Worm (Caenorhabditis elegans) whole organism, L4 larva: ENCODE measurements around the gene abhd-3.2.

Experiments used
- ZK546.5 ChIP-seq, 2 experiments: sonication (generic microtip); optimal IDR thresholded peaks; 2 replicates each; lab custom pipeline; 2017; ENCODE audit warnings: missing biosample characterization in 2 of 2, missing genetic modification characterization in 2 of 2
- aha-1 ChIP-seq: fragments of 150-350 bp; peaks from one replicate; lab custom pipeline; 2014; ENCODE audit warnings: missing biosample characterization, missing genetic modification characterization
- arid-1 ChIP-seq: fragments of 200-800 bp; sonication (Bioruptor generic); conservative IDR thresholded peaks from 2 replicates; pipeline ENCODE4 v1.3.6; 2022; ENCODE audit warnings: missing genetic modification reagents, missing genetic modification characterization, missing compliant biosample characterization
- ceh-82 ChIP-seq: sonication (generic microtip); optimal IDR thresholded peaks from 2 replicates; lab custom pipeline; 2017; ENCODE audit warnings: missing biosample characterization, missing genetic modification characterization
- daf-12 ChIP-seq: fragments of 150-350 bp; optimal IDR thresholded peaks from 2 replicates; lab custom pipeline; 2014; ENCODE audit warnings: missing biosample characterization, missing genetic modification reagents, missing genetic modification characterization
- daf-16 ChIP-seq, 3 experiments: sonication (generic microtip); optimal IDR thresholded peaks; 2 replicates each; lab custom pipeline; 2016 to 2017; ENCODE audit warnings: missing genetic modification characterization in 3 of 3, missing genetic modification reagents in 3 of 3, mild to moderate bottlenecking in 2 of 3, missing compliant biosample characterization in 2 of 3, missing biosample characterization in 1 of 3, moderate library complexity in 1 of 3
- daf-19 ChIP-seq: fragments of 200-800 bp; sonication (Bioruptor generic); conservative IDR thresholded peaks from 2 replicates; pipeline ENCODE4 v1.3.6; 2022; ENCODE audit warnings: missing genetic modification characterization, missing compliant biosample characterization
- daf-8 ChIP-seq: fragments of 200-800 bp; sonication (Bioruptor generic); IDR thresholded peaks from 2 replicates; pipeline ENCODE4 v1.3.6; 2022; ENCODE audit warnings: missing genetic modification characterization, missing compliant biosample characterization
- dmd-6 ChIP-seq: fragments of 200-800 bp; sonication (Bioruptor generic); IDR thresholded peaks from 2 replicates; pipeline ENCODE4 v1.3.6; 2022; ENCODE audit warnings: missing genetic modification reagents, missing genetic modification characterization, missing compliant biosample characterization
- dmd-8 ChIP-seq: fragments of 200-800 bp; sonication (Bioruptor generic); IDR thresholded peaks from 2 replicates; pipeline ENCODE4 v1.3.6; 2022; ENCODE audit warnings: missing genetic modification characterization, missing compliant biosample characterization
- duxl-1 ChIP-seq: sonication (generic microtip); optimal IDR thresholded peaks from 2 replicates; lab custom pipeline; 2016; ENCODE audit warnings: mild to moderate bottlenecking, missing genetic modification characterization, moderate library complexity, missing compliant biosample characterization; ENCODE audit not compliant: poor library complexity
- dve-1 ChIP-seq: sonication (generic microtip); optimal IDR thresholded peaks from 2 replicates; lab custom pipeline; 2017; ENCODE audit warnings: antibody characterized with exemption, mild to moderate bottlenecking, missing genetic modification characterization, missing compliant biosample characterization; ENCODE audit not compliant: insufficient read depth
- hlh-11 ChIP-seq: fragments of 200-800 bp; sonication (Bioruptor generic); optimal IDR thresholded peaks from 2 replicates; lab custom pipeline; 2018; ENCODE audit warnings: mild to moderate bottlenecking, missing genetic modification characterization, missing compliant biosample characterization
- hlh-30 ChIP-seq: sonication (generic microtip); optimal IDR thresholded peaks from 2 replicates; lab custom pipeline; 2017; ENCODE audit warnings: antibody characterized with exemption, mild to moderate bottlenecking, missing genetic modification characterization, missing compliant biosample characterization; ENCODE audit not compliant: insufficient read depth
- lin-1 ChIP-seq: fragments of 200-800 bp; sonication (Bioruptor generic); IDR thresholded peaks from 2 replicates; pipeline ENCODE4 v1.3.6; 2022; ENCODE audit warnings: missing genetic modification reagents, missing genetic modification characterization, missing compliant biosample characterization
- lin-38 ChIP-seq: fragments of 200-800 bp; sonication (Bioruptor generic); IDR thresholded peaks from 2 replicates; pipeline ENCODE4 v1.3.6; 2022; ENCODE audit warnings: missing genetic modification reagents, missing genetic modification characterization, missing compliant biosample characterization
- lir-3 ChIP-seq: sonication (generic microtip); optimal IDR thresholded peaks from 2 replicates; lab custom pipeline; 2016; ENCODE audit warnings: mild to moderate bottlenecking, missing genetic modification characterization, missing compliant biosample characterization
- madf-5 ChIP-seq, 2 experiments: fragments of 200-800 bp; sonication (Bioruptor generic); IDR thresholded peaks; 2 replicates each; pipeline ENCODE4 v1.3.6; 2022; ENCODE audit warnings: missing compliant biosample characterization in 2 of 2, missing genetic modification characterization in 2 of 2
- mdt-29 ChIP-seq: fragments of 200-800 bp; sonication (Bioruptor generic); IDR thresholded peaks from 2 replicates; pipeline ENCODE4 v1.3.6; 2022; ENCODE audit warnings: missing genetic modification reagents, missing genetic modification characterization, missing compliant biosample characterization
- mep-1 ChIP-seq: fragments of 150-350 bp; sonication (generic microtip); optimal IDR thresholded peaks from 3 replicates; lab custom pipeline; 2014; ENCODE audit warnings: missing biosample characterization, missing genetic modification characterization
- mes-2 ChIP-seq: sonication (generic microtip); optimal IDR thresholded peaks from 2 replicates; lab custom pipeline; 2016; ENCODE audit warnings: missing genotype, mild to moderate bottlenecking, missing genetic modification characterization, missing compliant biosample characterization; ENCODE audit not compliant: poor library complexity, severe bottlenecking
- mxl-3 ChIP-seq: fragments of 200-800 bp; sonication (Bioruptor generic); optimal IDR thresholded peaks from 2 replicates; lab custom pipeline; 2018; ENCODE audit warnings: mild to moderate bottlenecking, missing genetic modification characterization, missing compliant biosample characterization
- nhr-102 ChIP-seq: sonication (generic microtip); optimal IDR thresholded peaks from 2 replicates; lab custom pipeline; 2016; ENCODE audit warnings: mild to moderate bottlenecking, missing genetic modification characterization, moderate library complexity, missing compliant biosample characterization
- nhr-28 ChIP-seq: fragments of 150-350 bp; optimal IDR thresholded peaks from 2 replicates; lab custom pipeline; 2014; ENCODE audit warnings: missing biosample characterization, missing genetic modification characterization
- nhr-41 ChIP-seq: fragments of 200-800 bp; sonication (Bioruptor generic); IDR thresholded peaks from 2 replicates; pipeline ENCODE4 v1.3.6; 2022; ENCODE audit warnings: missing genetic modification reagents, missing genetic modification characterization, missing compliant biosample characterization
- nhr-48 ChIP-seq: sonication (generic microtip); optimal IDR thresholded peaks from 2 replicates; lab custom pipeline; 2016; ENCODE audit warnings: mild to moderate bottlenecking, missing genetic modification characterization, missing compliant biosample characterization
- nhr-76 ChIP-seq: fragments of 150-350 bp; optimal IDR thresholded peaks from 2 replicates; lab custom pipeline; 2014; ENCODE audit warnings: missing biosample characterization, missing genetic modification characterization
- nhr-77 ChIP-seq: fragments of 150-350 bp; optimal IDR thresholded peaks from 2 replicates; lab custom pipeline; 2014; ENCODE audit warnings: missing biosample characterization, missing genetic modification characterization
- php-3 ChIP-seq: fragments of 200-800 bp; sonication (Bioruptor generic); IDR thresholded peaks from 2 replicates; pipeline ENCODE4 v1.3.6; 2022; ENCODE audit warnings: missing genetic modification reagents, missing genetic modification characterization, missing compliant biosample characterization
- rbr-2 ChIP-seq: sonication (generic microtip); optimal IDR thresholded peaks from 2 replicates; lab custom pipeline; 2016; ENCODE audit warnings: missing genotype, missing genetic modification characterization, missing compliant biosample characterization
- saeg-2 ChIP-seq: fragments of 200-800 bp; sonication (Bioruptor generic); IDR thresholded peaks from 2 replicates; pipeline ENCODE4 v1.3.6; 2022; ENCODE audit warnings: missing genetic modification reagents, missing genetic modification characterization, missing compliant biosample characterization
- skn-1 ChIP-seq: fragments of 150-350 bp; optimal IDR thresholded peaks from 2 replicates; lab custom pipeline; 2014; ENCODE audit warnings: missing biosample characterization, missing genetic modification characterization
- tra-1 ChIP-seq: fragments of 200-800 bp; sonication (Bioruptor generic); IDR thresholded peaks from 2 replicates; pipeline ENCODE4 v1.3.6; 2022; ENCODE audit warnings: missing genetic modification reagents, missing genetic modification characterization, missing compliant biosample characterization
- unc-62 ChIP-seq, 3 experiments: fragments of 150-350 bp in 1 of 3; sonication (generic microtip); optimal IDR thresholded peaks in 2 of 3; peaks in 1 of 3; 1 replicate in 1 of 3; 2 replicates in 2 of 3; lab custom pipeline; 2014 to 2017; ENCODE audit warnings: missing biosample characterization in 3 of 3, missing genetic modification characterization in 3 of 3, missing genetic modification reagents in 3 of 3, missing genotype in 1 of 3
- zfp-3 ChIP-seq: fragments of 200-800 bp; sonication (Bioruptor generic); conservative IDR thresholded peaks from 2 replicates; pipeline ENCODE4 v1.3.6; 2022; ENCODE audit warnings: missing genetic modification reagents, missing genetic modification characterization, missing compliant biosample characterization
- zip-11 ChIP-seq: fragments of 200-800 bp; sonication (Bioruptor generic); IDR thresholded peaks from 2 replicates; pipeline ENCODE4 v1.3.6; 2022; ENCODE audit warnings: missing genetic modification characterization, missing compliant biosample characterization
- ztf-7 ChIP-seq: fragments of 150-350 bp; optimal IDR thresholded peaks from 2 replicates; lab custom pipeline; 2014; ENCODE audit warnings: missing biosample characterization, missing genetic modification characterization

Gene abhd-3.2

DNA sequence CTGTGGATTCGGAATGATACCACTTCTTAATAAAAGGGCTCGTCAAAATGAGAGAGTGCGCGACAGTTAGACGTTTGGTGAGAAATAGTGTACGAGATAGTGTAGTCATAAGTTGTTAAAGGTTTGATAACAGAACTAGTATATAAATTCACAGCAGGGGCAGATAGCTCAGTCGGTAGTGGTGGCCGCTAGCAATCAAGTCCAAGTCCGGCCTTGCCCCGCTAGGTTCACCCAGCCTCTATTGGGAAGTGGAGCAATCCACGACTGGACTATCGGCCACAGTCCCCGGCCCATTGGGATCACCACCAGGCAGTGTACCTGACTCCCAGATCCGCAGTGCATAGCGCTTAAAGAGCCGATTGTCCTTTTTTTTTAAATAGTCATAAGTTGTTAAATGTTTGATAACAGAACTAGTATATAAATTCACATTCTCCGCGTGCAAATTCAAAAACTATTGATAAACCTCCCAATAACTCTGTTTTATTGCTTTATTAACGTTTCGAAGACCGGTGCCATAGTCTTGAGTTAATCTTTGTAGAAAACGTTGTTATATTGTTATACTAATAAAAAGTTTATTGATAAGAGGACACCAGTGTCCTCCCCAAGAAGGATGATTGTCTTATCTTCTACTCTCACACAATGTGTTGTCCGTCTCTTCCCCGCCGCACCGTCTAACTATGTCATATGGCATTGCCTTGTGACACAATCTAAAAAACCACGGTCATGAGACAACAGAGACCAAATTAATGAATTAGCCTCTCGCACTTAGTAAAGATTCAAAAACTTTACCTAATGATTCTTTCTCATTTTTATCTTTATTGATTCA lies 33.0 kb upstream of the abhd-3.2 start (continued):
- peak; percentile 89 for TF ChIP-seq php-3 (GFP tag; lab: Robert Waterston, UW)
- no peak for TF ChIP-seq daf-12 (tag; lab: Kevin White, UChicago)
- peak; percentile 47; the same call in 1 of the 2 replicates for TF ChIP-seq arid-1 (GFP tag; lab: Robert Waterston, UW)
- TF ChIP-seq mdt-29: peak; percentile 42; the same call in 1 of the 2 replicates
- peak; percentile 51 for TF ChIP-seq ztf-7 (tag; lab: Kevin White, UChicago)
- TF ChIP-seq lin-38 (GFP tag; lab: Robert Waterston, UW): peak; percentile 39; the same call in 1 of the 2 replicates
- TF ChIP-seq tra-1 (GFP tag; lab: Robert Waterston, UW): 0 out of 2 replicates have a peak, but pooled peaks have one; percentile 25
- peak; percentile 94 for TF ChIP-seq nhr-28 (tag; lab: Kevin White, UChicago)
- TF ChIP-seq mes-2 (tag; lab: Kevin White, UChicago): peak; percentile 63
- no peak for TF ChIP-seq zip-11 (GFP tag; lab: Robert Waterston, UW)
- no peak for TF ChIP-seq daf-8
- TF ChIP-seq dve-1 (tag; lab: Kevin White, UChicago): peak; percentile 92
- 0 out of 2 replicates have a peak, but pooled peaks have one; percentile 56 for TF ChIP-seq daf-19 (GFP tag; lab: Robert Waterston, UW)
- TF ChIP-seq skn-1 (tag; lab: Kevin White, UChicago): no peak
- no peak for TF ChIP-seq rbr-2 (tag; lab: Kevin White, UChicago)
- TF ChIP-seq nhr-76: no peak
- TF ChIP-seq madf-5 (GFP tag; IDR thresholded peaks at IDR 0.05; lab: Robert Waterston, UW): 0 out of 4 replicates have a peak, but pooled peaks of 1 of the 2 experiments have one; percentile 60
- no peak for TF ChIP-seq ceh-82 (tag; lab: Kevin White, UChicago)
- TF ChIP-seq saeg-2 (GFP tag; lab: Robert Waterston, UW): 0 out of 2 replicates have a peak, but pooled peaks have one; percentile 38
- TF ChIP-seq duxl-1 (tag; lab: Kevin White, UChicago): peak; percentile 63
- peak; percentile 33 for TF ChIP-seq mep-1 (tag; lab: Kevin White, UChicago)
- TF ChIP-seq aha-1 (tag; lab: Kevin White, UChicago): peak; percentile 19
- TF ChIP-seq hlh-30 (tag; lab: Kevin White, UChicago): peak; percentile 92
- peak; percentile 69; the same call in 1 of the 2 replicates for TF ChIP-seq dmd-8 (GFP tag; lab: Robert Waterston, UW)
- peak; percentile 15 for TF ChIP-seq mxl-3
- peak; percentile 64; the same call in 1 of the 2 replicates for TF ChIP-seq zfp-3 (GFP tag; lab: Robert Waterston, UW)
- TF ChIP-seq nhr-102 (tag; lab: Kevin White, UChicago): peak; percentile 60
- TF ChIP-seq daf-16 (GFP tag; optimal IDR thresholded peaks at IDR 0.05; lab: Kevin White, UChicago): peak in 1 of 2 experiments; percentile 1
- TF ChIP-seq daf-16 (tag; optimal IDR thresholded peaks at IDR 0.05; lab: Kevin White, UChicago): peak; percentile 92
- TF ChIP-seq nhr-77 (tag; lab: Kevin White, UChicago): peak; percentile 70
- TF ChIP-seq nhr-41 (GFP tag; lab: Robert Waterston, UW): no peak
- TF ChIP-seq lin-1 (GFP tag; lab: Robert Waterston, UW): peak; percentile 52; the same call in 1 of the 2 replicates
- TF ChIP-seq lir-3 (tag; lab: Kevin White, UChicago): no peak

DNA sequence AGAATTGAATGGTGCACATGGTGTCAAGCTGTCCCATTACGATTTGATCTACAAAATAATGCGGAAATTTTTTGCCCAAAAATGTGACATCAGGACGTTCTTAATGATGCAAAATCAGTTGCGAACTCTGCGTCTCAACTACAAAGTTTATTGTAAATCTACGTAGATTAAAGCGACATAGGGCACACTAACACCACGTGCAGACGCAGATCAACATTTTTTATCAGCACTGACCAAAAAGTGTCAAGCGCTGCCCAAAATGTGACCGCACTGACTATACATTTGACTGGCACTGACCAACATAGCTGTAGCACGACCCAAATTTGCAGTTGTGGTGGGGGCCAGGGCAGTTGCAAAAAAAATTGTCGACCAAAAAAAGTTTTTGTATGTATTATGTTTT lies 31.7 kb upstream of the abhd-3.2 start:
- no peak for TF ChIP-seq ZK546.5 (tag; optimal IDR thresholded peaks at IDR 0.05; lab: Kevin White, UChicago)
- TF ChIP-seq zfp-3 (GFP tag; lab: Robert Waterston, UW): no peak
- TF ChIP-seq hlh-30 (tag; lab: Kevin White, UChicago): peak; percentile 59
- TF ChIP-seq hlh-11 (tag; lab: Kevin White, UChicago): peak; percentile 45
- TF ChIP-seq dmd-6 (GFP tag; lab: Robert Waterston, UW): peak; percentile 65
- no peak for TF ChIP-seq mdt-29
- peak in 1 of 2 experiments; percentile 72 for TF ChIP-seq unc-62 (GFP tag; optimal IDR thresholded peaks at IDR 0.05 in 1 of 2; lab: Kevin White, UChicago)
- TF ChIP-seq unc-62 (tag; optimal IDR thresholded peaks at IDR 0.05; lab: Kevin White, UChicago): no peak
- no peak for TF ChIP-seq ceh-82 (tag; lab: Kevin White, UChicago)
- TF ChIP-seq nhr-48: peak; percentile 3
